Worm (Caenorhabditis elegans) whole organism, young adult: ENCODE results near the gene melo-3.

Experiments
- B0019.2 ChIP-seq: fragments of 200-800 bp; sonication (Bioruptor generic); conservative IDR thresholded peaks from 2 replicates; pipeline ENCODE4 v1.3.6; 2022; ENCODE audit warnings: missing genetic modification reagents, missing genetic modification characterization, missing compliant biosample characterization
- attf-3 ChIP-seq: fragments of 200-800 bp; sonication (Bioruptor generic); conservative IDR thresholded peaks from 2 replicates; pipeline ENCODE4 v1.3.6; 2022; ENCODE audit warnings: missing genetic modification reagents, missing genetic modification characterization, missing compliant biosample characterization
- bed-1 ChIP-seq: fragments of 200-800 bp; sonication (Bioruptor generic); IDR thresholded peaks from 2 replicates; pipeline ENCODE4 v1.3.6; 2022; ENCODE audit warnings: missing genetic modification reagents, missing genetic modification characterization, missing compliant biosample characterization
- lin-35 ChIP-seq, 3 experiments: fragments of 150-350 bp in 2 of 3; sonication (generic microtip) in 1 of 3; optimal IDR thresholded peaks; 2 replicates each; lab custom pipeline; 2014 to 2018; ENCODE audit warnings: missing biosample characterization in 3 of 3, missing genetic modification characterization in 3 of 3, missing genetic modification reagents in 3 of 3
- nhr-80 ChIP-seq: sonication (generic microtip); optimal IDR thresholded peaks from 2 replicates; lab custom pipeline; 2016; ENCODE audit warnings: missing genetic modification characterization, missing compliant biosample characterization
- pha-4 ChIP-seq: fragments of 150-350 bp; sonication (generic microtip); optimal IDR thresholded peaks from 2 replicates; lab custom pipeline; 2014; ENCODE audit warnings: missing biosample characterization, missing genetic modification reagents, missing genetic modification characterization
- rpc-1 ChIP-seq, 2 experiments: fragments of 150-350 bp in 1 of 2; sonication (generic microtip) in 1 of 2; optimal IDR thresholded peaks; 2 replicates each; lab custom pipeline; 2014 to 2018; ENCODE audit warnings: missing biosample characterization in 1 of 2, missing genetic modification characterization in 1 of 2, missing genetic modification reagents in 1 of 2, missing genotype in 1 of 2
- xnd-1 ChIP-seq: sonication (generic microtip); optimal IDR thresholded peaks from 2 replicates; lab custom pipeline; 2016; ENCODE audit warnings: missing genotype, missing genetic modification reagents, missing genetic modification characterization, missing compliant biosample characterization

DNA sequence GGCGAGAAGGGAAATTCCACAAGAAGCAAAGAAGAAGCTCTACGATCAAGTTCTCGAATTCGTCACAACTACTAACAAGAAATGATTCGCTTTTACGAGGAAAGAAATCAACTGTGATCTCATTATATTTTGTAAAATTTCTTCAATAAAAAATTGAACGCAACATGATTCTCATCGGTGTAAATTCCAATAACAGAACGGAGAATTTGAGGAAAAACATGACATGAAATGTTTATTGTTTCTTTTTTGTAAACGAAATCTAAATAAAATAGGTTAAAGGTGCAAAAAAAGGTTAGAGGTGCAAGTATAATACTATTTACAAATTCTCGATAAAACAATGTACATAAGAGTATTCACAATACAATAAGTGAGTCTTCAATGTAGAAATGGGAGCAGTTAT lies 45.2 kb downstream of the melo-3 start:
- peak; percentile 21 for TF ChIP-seq xnd-1 (tag; lab: Kevin White, UChicago)
- no peak for TF ChIP-seq B0019.2 (GFP tag; lab: Robert Waterston, UW)
- no peak for TF ChIP-seq attf-3
- no peak for TF ChIP-seq lin-35 (GFP tag; optimal IDR thresholded peaks at IDR 0.05; lab: Kevin White, UChicago)
- no peak for TF ChIP-seq nhr-80
- TF ChIP-seq bed-1 (GFP tag; lab: Robert Waterston, UW) = no peak
- no peak for TF ChIP-seq rpc-1 (optimal IDR thresholded peaks at IDR 0.05; lab: Kevin White, UChicago)
- TF ChIP-seq rpc-1 (tag; optimal IDR thresholded peaks at IDR 0.05; lab: Kevin White, UChicago) = no peak
- no peak for TF ChIP-seq pha-4 (tag; lab: Kevin White, UChicago)
